Worm (Caenorhabditis elegans) whole organism, L3 larva: Measurements from ENCODE around the gene clec-203.

ENCODE experiments used
- aly-2 ChIP-seq: fragments of 150-350 bp; optimal IDR thresholded peaks from 2 replicates; lab custom pipeline; 2014; ENCODE audit warnings: missing biosample characterization, missing genetic modification characterization
- ama-1 ChIP-seq: fragments of 150-350 bp; optimal IDR thresholded peaks from 2 replicates; lab custom pipeline; 2018
- ceh-82 ChIP-seq: fragments of 150-350 bp; optimal IDR thresholded peaks from 2 replicates; lab custom pipeline; 2014; ENCODE audit warnings: missing biosample characterization, missing genetic modification characterization
- ceh-9 ChIP-seq: sonication (generic microtip); optimal IDR thresholded peaks from 2 replicates; lab custom pipeline; 2018; ENCODE audit warnings: missing biosample characterization, missing genetic modification characterization
- egl-27 ChIP-seq: sonication (generic microtip); optimal IDR thresholded peaks from 4 replicates; lab custom pipeline; 2017; ENCODE audit warnings: missing biosample characterization, missing genetic modification reagents, missing genetic modification characterization
- egl-5 ChIP-seq: fragments of 150-350 bp; optimal IDR thresholded peaks from 2 replicates; lab custom pipeline; 2017; ENCODE audit warnings: missing biosample characterization, missing genetic modification reagents, missing genetic modification characterization, inconsistent platforms
- elt-1 ChIP-seq: fragments of 150-350 bp; optimal IDR thresholded peaks from 2 replicates; lab custom pipeline; 2014; ENCODE audit warnings: missing biosample characterization, missing genetic modification characterization
- elt-2 ChIP-seq: sonication (generic microtip); optimal IDR thresholded peaks from 2 replicates; lab custom pipeline; 2016; ENCODE audit warnings: missing genetic modification reagents, mild to moderate bottlenecking, missing genetic modification characterization, missing compliant biosample characterization
- elt-3 ChIP-seq, 3 experiments: fragments of 150-350 bp in 1 of 3; sonication (generic microtip) in 2 of 3; optimal IDR thresholded peaks; 2 replicates in 2 of 3; 4 replicates in 1 of 3; lab custom pipeline; 2014 to 2017; ENCODE audit warnings: missing biosample characterization in 3 of 3, missing genetic modification characterization in 3 of 3
- eor-1 ChIP-seq, 2 experiments: fragments of 150-350 bp; optimal IDR thresholded peaks; 2 replicates each; lab custom pipeline; 2014 to 2018; ENCODE audit warnings: missing biosample characterization in 2 of 2, missing genetic modification characterization in 2 of 2
- fkh-10 ChIP-seq: sonication (generic microtip); optimal IDR thresholded peaks from 2 replicates; lab custom pipeline; 2017; ENCODE audit warnings: missing biosample characterization, missing genetic modification reagents, missing genetic modification characterization
- fkh-2 ChIP-seq: fragments of 150-350 bp; optimal IDR thresholded peaks from 2 replicates; lab custom pipeline; 2014; ENCODE audit warnings: missing biosample characterization, missing genetic modification reagents, missing genetic modification characterization
- hmg-11 ChIP-seq: sonication (generic microtip); optimal IDR thresholded peaks from 2 replicates; lab custom pipeline; 2016; ENCODE audit warnings: missing genetic modification characterization, missing compliant biosample characterization
- lin-15B ChIP-seq: fragments of 150-350 bp; optimal IDR thresholded peaks from 2 replicates; lab custom pipeline; 2014; ENCODE audit warnings: missing biosample characterization, missing genetic modification characterization
- lsy-12 ChIP-seq: sonication (generic microtip); optimal IDR thresholded peaks from 2 replicates; lab custom pipeline; 2016; ENCODE audit warnings: mild to moderate bottlenecking, missing genetic modification characterization, missing compliant biosample characterization
- mdl-1 ChIP-seq: fragments of 150-350 bp; optimal IDR thresholded peaks from 2 replicates; lab custom pipeline; 2014; ENCODE audit warnings: missing biosample characterization, missing genetic modification characterization
- nfya-1 ChIP-seq: sonication (generic microtip); optimal IDR thresholded peaks from 2 replicates; lab custom pipeline; 2017; ENCODE audit warnings: missing genetic modification characterization, mild to moderate bottlenecking, missing compliant biosample characterization, antibody characterized with exemption, moderate library complexity; ENCODE audit not compliant: insufficient read depth
- nhr-12 ChIP-seq: fragments of 150-350 bp; optimal IDR thresholded peaks from 2 replicates; lab custom pipeline; 2014; ENCODE audit warnings: missing biosample characterization, missing genetic modification characterization
- nhr-23 ChIP-seq: fragments of 150-350 bp; optimal IDR thresholded peaks from 2 replicates; lab custom pipeline; 2014; ENCODE audit warnings: missing biosample characterization, missing genetic modification reagents, missing genetic modification characterization
- nhr-237 ChIP-seq: fragments of 150-350 bp; optimal IDR thresholded peaks from 2 replicates; lab custom pipeline; 2014; ENCODE audit warnings: missing biosample characterization, missing genetic modification characterization
- nhr-25 ChIP-seq: sonication (generic microtip); optimal IDR thresholded peaks from 2 replicates; lab custom pipeline; 2017; ENCODE audit warnings: missing biosample characterization, missing genetic modification characterization
- nhr-28 ChIP-seq: fragments of 150-350 bp; optimal IDR thresholded peaks from 2 replicates; lab custom pipeline; 2014; ENCODE audit warnings: missing biosample characterization, missing genetic modification characterization
- nhr-76 ChIP-seq: fragments of 150-350 bp; sonication (generic microtip); optimal IDR thresholded peaks from 5 replicates; lab custom pipeline; 2014; ENCODE audit warnings: missing biosample characterization, missing genetic modification characterization
- nhr-77 ChIP-seq: fragments of 150-350 bp; optimal IDR thresholded peaks from 2 replicates; lab custom pipeline; 2014; ENCODE audit warnings: missing biosample characterization, missing genetic modification characterization
- pha-4 ChIP-seq: fragments of 150-350 bp; optimal IDR thresholded peaks from 2 replicates; lab custom pipeline; 2014; ENCODE audit warnings: missing biosample characterization, missing genetic modification reagents, missing genetic modification characterization
- pqm-1 ChIP-seq: fragments of 150-350 bp; optimal IDR thresholded peaks from 2 replicates; lab custom pipeline; 2017; ENCODE audit warnings: missing biosample characterization, missing genetic modification characterization, inconsistent platforms
- sea-2 ChIP-seq: fragments of 150-350 bp; sonication (generic microtip); optimal IDR thresholded peaks from 4 replicates; lab custom pipeline; 2014; ENCODE audit warnings: missing biosample characterization, missing genetic modification reagents, missing genetic modification characterization
- skn-1 ChIP-seq: fragments of 150-350 bp; optimal IDR thresholded peaks from 2 replicates; lab custom pipeline; 2014; ENCODE audit warnings: missing biosample characterization, missing genetic modification characterization
- snpc-4 ChIP-seq: fragments of 150-350 bp; optimal IDR thresholded peaks from 2 replicates; lab custom pipeline; 2014; ENCODE audit warnings: missing biosample characterization, missing genetic modification characterization
- unc-39 ChIP-seq: sonication (generic microtip); optimal IDR thresholded peaks from 4 replicates; lab custom pipeline; 2017; ENCODE audit warnings: missing biosample characterization, missing genetic modification characterization
- zag-1 ChIP-seq: fragments of 150-350 bp; optimal IDR thresholded peaks from 2 replicates; lab custom pipeline; 2014; ENCODE audit warnings: missing biosample characterization, missing genetic modification characterization
- ztf-11 ChIP-seq: fragments of 150-350 bp; optimal IDR thresholded peaks from 2 replicates; lab custom pipeline; 2014; ENCODE audit warnings: missing biosample characterization, missing genetic modification characterization
- ztf-4 ChIP-seq: fragments of 150-350 bp; optimal IDR thresholded peaks from 2 replicates; lab custom pipeline; 2014; ENCODE audit warnings: missing biosample characterization, missing genetic modification characterization

Gene clec-203

ce11 chrV:1102569-1102968 lies 14.5 kb downstream of the clec-203 start:
- no peak for TF ChIP-seq elt-3 (tag; optimal IDR thresholded peaks at IDR 0.05; lab: Kevin White, UChicago)
- TF ChIP-seq skn-1, result no peak
- no peak for TF ChIP-seq fkh-2 (tag; lab: Kevin White, UChicago)
- no peak for TF ChIP-seq elt-1 (tag; lab: Kevin White, UChicago)
- no peak for TF ChIP-seq nhr-12 (tag; lab: Kevin White, UChicago)
- TF ChIP-seq snpc-4 (tag; lab: Kevin White, UChicago), result no peak
- TF ChIP-seq unc-39 (tag; lab: Kevin White, UChicago), result no peak
- TF ChIP-seq pqm-1 (tag; lab: Kevin White, UChicago), result no peak
- TF ChIP-seq nhr-25, result no peak
- TF ChIP-seq lsy-12 (tag; lab: Kevin White, UChicago), result no peak
- TF ChIP-seq, all 47 proteins: peak for 0

ce11 chrV:1112180-1112579 lies 24.1 kb downstream of the clec-203 start:
- TF ChIP-seq fkh-2 (tag; lab: Kevin White, UChicago) (no peak), snpc-4 (tag; lab: Kevin White, UChicago) (no peak), ztf-11 (tag; lab: Kevin White, UChicago) (no peak), sea-2 (GFP tag; lab: Kevin White, UChicago) (no peak), zag-1 (no peak), nfya-1 (tag; lab: Kevin White, UChicago) (no peak), aly-2 (tag; lab: Kevin White, UChicago) (no peak)

ce11 chrV:1112658-1113057 lies 24.6 kb downstream of the clec-203 start, which contains the start of gene Y50D4B.1:
Y50D4B.1 (plus strand) TSS chrV:1112958.
- no peak for TF ChIP-seq egl-5 (tag; lab: Kevin White, UChicago)
- no peak for TF ChIP-seq nhr-25
- no peak for TF ChIP-seq nfya-1 (tag; lab: Kevin White, UChicago)
- TF ChIP-seq pha-4, result no peak
- no peak for TF ChIP-seq ztf-4 (tag; lab: Kevin White, UChicago)
- TF ChIP-seq elt-3 (tag; optimal IDR thresholded peaks at IDR 0.05; lab: Kevin White, UChicago), result no peak

ce11 chrV:1120101-1120500 lies 32.0 kb downstream of the clec-203 start:
- TF ChIP-seq nhr-28 (tag; lab: Kevin White, UChicago) (no peak), ama-1 (lab: Kevin White, UChicago) (no peak), zag-1 (no peak), nhr-23 (tag; lab: Kevin White, UChicago) (no peak), egl-27 (tag; lab: Kevin White, UChicago) (no peak), hmg-11 (no peak), nhr-76 (tag; lab: Kevin White, UChicago) (no peak), nhr-237 (tag; lab: Kevin White, UChicago) (no peak), ceh-82 (no peak), sea-2 (GFP tag; lab: Kevin White, UChicago) (no peak), fkh-2 (tag; lab: Kevin White, UChicago) (no peak), pha-4 (no peak), fkh-10 (GFP tag; lab: Kevin White, UChicago) (no peak), eor-1 (tag; optimal IDR thresholded peaks at IDR 0.05; lab: Kevin White, UChicago) (no peak), nhr-25 (no peak), aly-2 (tag; lab: Kevin White, UChicago) (no peak), ceh-9 (tag; lab: Kevin White, UChicago) (no peak), lin-15B (no peak), nhr-77 (tag; lab: Kevin White, UChicago) (no peak), ztf-4 (tag; lab: Kevin White, UChicago) (no peak)

ce11 chrV:1131880-1132623 lies 44.0 kb downstream of the clec-203 start, which contains the start of gene W07B8.4:
W07B8.4 (minus strand) TSS chrV:1131930.
- TF ChIP-seq elt-2 (tag; lab: Kevin White, UChicago), result peak; percentile 49
- no peak for TF ChIP-seq mdl-1
- no peak for TF ChIP-seq eor-1 (tag; optimal IDR thresholded peaks at IDR 0.05; lab: Kevin White, UChicago)
